Worm (Caenorhabditis elegans) whole organism, mixed stage, embryonic: Measurements from ENCODE around the gene nhr-146.
A peak's percentile ranks its signal among the peaks of the same experiment; 100 is the strongest.
"Not testable (repeated sequence)": the region's sequence is repeated elsewhere in the genome, so short reads cannot be mapped to it uniquely, and the experiment has no call there.

Experiments
- M03D4.4 ChIP-seq: sonication (generic microtip); optimal IDR thresholded peaks from 2 replicates; lab custom pipeline; 2017; ENCODE audit warnings: mild to moderate bottlenecking, missing genetic modification characterization, missing compliant biosample characterization
- bed-3 ChIP-seq: fragments of 200-800 bp; sonication (Bioruptor generic); optimal IDR thresholded peaks from 3 replicates; lab custom pipeline; 2018; ENCODE audit warnings: mild to moderate bottlenecking, missing genetic modification characterization, moderate library complexity, missing compliant biosample characterization
- blmp-1 ChIP-seq: fragments of 150-350 bp; optimal IDR thresholded peaks from 2 replicates; lab custom pipeline; 2014; ENCODE audit warnings: missing biosample characterization, missing genetic modification characterization
- ceh-39 ChIP-seq: fragments of 150-350 bp; optimal IDR thresholded peaks from 2 replicates; lab custom pipeline; 2014; ENCODE audit warnings: missing biosample characterization, missing genetic modification characterization
- ceh-83 ChIP-seq: fragments of 200-800 bp; sonication (Bioruptor generic); optimal IDR thresholded peaks from 2 replicates; lab custom pipeline; 2018; ENCODE audit warnings: mild to moderate bottlenecking, missing genetic modification characterization, missing compliant biosample characterization
- ces-1 ChIP-seq: fragments of 150-350 bp; optimal IDR thresholded peaks from 2 replicates; lab custom pipeline; 2014; ENCODE audit warnings: missing biosample characterization, missing genetic modification reagents, missing genetic modification characterization
- cnd-1 ChIP-seq: fragments of 200-800 bp; sonication (Bioruptor generic); optimal IDR thresholded peaks from 2 replicates; lab custom pipeline; 2018; ENCODE audit warnings: mild to moderate bottlenecking, missing genetic modification characterization, missing compliant biosample characterization
- elt-1 ChIP-seq: sonication (generic microtip); optimal IDR thresholded peaks from 2 replicates; lab custom pipeline; 2017; ENCODE audit warnings: missing genetic modification characterization, mild to moderate bottlenecking, missing compliant biosample characterization, antibody characterized with exemption, moderate library complexity, borderline replicate concordance; ENCODE audit not compliant: insufficient read depth
- elt-3 ChIP-seq: fragments of 150-350 bp; optimal IDR thresholded peaks from 2 replicates; lab custom pipeline; 2014; ENCODE audit warnings: missing biosample characterization, missing genetic modification characterization
- flh-1 ChIP-seq: fragments of 200-800 bp; sonication (Bioruptor generic); optimal IDR thresholded peaks from 2 replicates; lab custom pipeline; 2018; ENCODE audit warnings: mild to moderate bottlenecking, missing genetic modification characterization, moderate library complexity, missing compliant biosample characterization
- ham-2 ChIP-seq: fragments of 200-800 bp; sonication (Bioruptor generic); optimal IDR thresholded peaks from 2 replicates; lab custom pipeline; 2018; ENCODE audit warnings: mild to moderate bottlenecking, missing genetic modification characterization, missing compliant biosample characterization
- lin-13 ChIP-seq: fragments of 150-350 bp; optimal IDR thresholded peaks from 2 replicates; lab custom pipeline; 2014; ENCODE audit warnings: missing biosample characterization, missing genetic modification characterization
- lin-32 ChIP-seq: fragments of 200-800 bp; sonication (Bioruptor generic); optimal IDR thresholded peaks from 2 replicates; lab custom pipeline; 2018; ENCODE audit warnings: mild to moderate bottlenecking, missing genetic modification characterization, missing compliant biosample characterization
- mab-5 ChIP-seq: fragments of 150-350 bp; optimal IDR thresholded peaks from 2 replicates; lab custom pipeline; 2014; ENCODE audit warnings: missing biosample characterization, missing genetic modification characterization
- mep-1 ChIP-seq: fragments of 150-350 bp; optimal IDR thresholded peaks from 2 replicates; lab custom pipeline; 2017; ENCODE audit warnings: missing biosample characterization, missing genetic modification reagents, missing genetic modification characterization, inconsistent platforms
- mls-2 ChIP-seq: sonication (generic microtip); optimal IDR thresholded peaks from 2 replicates; lab custom pipeline; 2016; ENCODE audit warnings: mild to moderate bottlenecking, missing genetic modification characterization, moderate library complexity, missing compliant biosample characterization
- nhr-12 ChIP-seq: fragments of 150-350 bp; optimal IDR thresholded peaks from 2 replicates; lab custom pipeline; 2014; ENCODE audit warnings: missing biosample characterization, missing genetic modification characterization
- nhr-2 ChIP-seq: fragments of 150-350 bp; optimal IDR thresholded peaks from 2 replicates; lab custom pipeline; 2014; ENCODE audit warnings: missing biosample characterization, missing genetic modification characterization
- nhr-237 ChIP-seq: fragments of 150-350 bp; optimal IDR thresholded peaks from 2 replicates; lab custom pipeline; 2014; ENCODE audit warnings: missing biosample characterization, missing genetic modification characterization
- nhr-28 ChIP-seq: fragments of 150-350 bp; optimal IDR thresholded peaks from 2 replicates; lab custom pipeline; 2014; ENCODE audit warnings: missing biosample characterization, missing genetic modification characterization
- pha-4 ChIP-seq: fragments of 150-350 bp; optimal IDR thresholded peaks from 2 replicates; lab custom pipeline; 2018; ENCODE audit warnings: missing biosample characterization, missing genetic modification reagents, missing genetic modification characterization
- snpc-4 ChIP-seq: fragments of 150-350 bp; optimal IDR thresholded peaks from 2 replicates; lab custom pipeline; 2014; ENCODE audit warnings: missing biosample characterization, missing genetic modification characterization
- sptf-1 ChIP-seq: sonication (generic microtip); optimal IDR thresholded peaks from 2 replicates; lab custom pipeline; 2017; ENCODE audit warnings: mild to moderate bottlenecking, missing genetic modification characterization, moderate library complexity, missing compliant biosample characterization
- tbx-8 ChIP-seq: fragments of 200-800 bp; sonication (Bioruptor generic); optimal IDR thresholded peaks from 2 replicates; lab custom pipeline; 2018; ENCODE audit warnings: mild to moderate bottlenecking, missing genetic modification characterization, moderate library complexity, missing compliant biosample characterization
- unc-62 ChIP-seq: fragments of 150-350 bp; optimal IDR thresholded peaks from 2 replicates; lab custom pipeline; 2014; ENCODE audit warnings: missing biosample characterization, missing genetic modification reagents, missing genetic modification characterization
- zip-8 ChIP-seq: fragments of 150-350 bp; optimal IDR thresholded peaks from 2 replicates; lab custom pipeline; 2014; ENCODE audit warnings: missing biosample characterization, missing genetic modification characterization
- ztf-11 ChIP-seq: fragments of 150-350 bp; optimal IDR thresholded peaks from 2 replicates; lab custom pipeline; 2014; ENCODE audit warnings: missing biosample characterization, missing genetic modification characterization

The nhr-146 gene

ce11 chrIV:1632593-1632992 lies 6.0 kb downstream of the nhr-146 start:
- TF ChIP-seq snpc-4, result no peak
- no peak for TF ChIP-seq M03D4.4
- TF ChIP-seq flh-1 (GFP tag; lab: Kevin White, UChicago), result no peak
- TF ChIP-seq ham-2 (GFP tag; lab: Kevin White, UChicago), result peak; percentile 51
- no peak for TF ChIP-seq zip-8 (tag; lab: Kevin White, UChicago)

- TF ChIP-seq flh-1 (GFP tag; lab: Kevin White, UChicago), result no peak
- no peak for TF ChIP-seq ces-1 (GFP tag; lab: Kevin White, UChicago)
- no peak for TF ChIP-seq unc-62 (GFP tag; lab: Kevin White, UChicago)
- TF ChIP-seq elt-1 (tag; lab: Kevin White, UChicago), result no peak
- TF ChIP-seq nhr-12 (tag; lab: Kevin White, UChicago), result no peak
- no peak for TF ChIP-seq lin-32 (GFP tag; lab: Kevin White, UChicago)
- no peak for TF ChIP-seq sptf-1
- no peak for TF ChIP-seq ceh-83 (GFP tag; lab: Kevin White, UChicago)
- TF ChIP-seq cnd-1 (tag; lab: Kevin White, UChicago), result no peak
- TF ChIP-seq ztf-11 (tag; lab: Kevin White, UChicago), result no peak
- TF ChIP-seq mls-2 (tag; lab: Kevin White, UChicago), result no peak
- no peak for TF ChIP-seq M03D4.4
- TF ChIP-seq elt-3, result no peak
- TF ChIP-seq pha-4 (tag; lab: Kevin White, UChicago), result no peak
- no peak for TF ChIP-seq ceh-39 (tag; lab: Kevin White, UChicago)
- TF ChIP-seq nhr-28, result no peak
- no peak for TF ChIP-seq blmp-1 (tag; lab: Kevin White, UChicago)
- TF ChIP-seq lin-13, result no peak
These were observed 6.8 kb downstream of the nhr-146 start, which contains the start of gene Y41D4B.6 for ce11 chrIV:1633445-1633844. Y41D4B.6 (plus strand) TSS chrIV:1633745.

ce11 chrIV:1637333-1637732 lies 10.7 kb downstream of the nhr-146 start:
- no peak for TF ChIP-seq pha-4 (tag; lab: Kevin White, UChicago)
- no peak for TF ChIP-seq lin-13
- TF ChIP-seq ceh-83 (GFP tag; lab: Kevin White, UChicago), result no peak
- TF ChIP-seq ham-2 (GFP tag; lab: Kevin White, UChicago), result no peak
- TF ChIP-seq sptf-1, result no peak
- no peak for TF ChIP-seq snpc-4
- no peak for TF ChIP-seq nhr-2
- TF ChIP-seq ceh-39 (tag; lab: Kevin White, UChicago), result no peak
- no peak for TF ChIP-seq unc-62 (GFP tag; lab: Kevin White, UChicago)

- not testable (repeated sequence) for TF ChIP-seq mep-1; cnd-1 (tag; lab: Kevin White, UChicago); snpc-4
These were observed 18.6 kb downstream of the nhr-146 start, which contains the start of gene nhr-274 for ce11 chrIV:1645198-1645597. nhr-274 (minus strand) TSS chrIV:1645298.

ce11 chrIV:1649349-1649748 lies 22.7 kb downstream of the nhr-146 start:
- TF ChIP-seq mab-5 (tag; lab: Kevin White, UChicago) (no peak), nhr-12 (tag; lab: Kevin White, UChicago) (no peak), lin-13 (no peak)

ce11 chrIV:1649794-1650193 lies 23.2 kb downstream of the nhr-146 start:
- TF ChIP-seq ham-2 (GFP tag; lab: Kevin White, UChicago) (no peak), nhr-237 (peak; percentile 4)
- TF ChIP-seq, all 35 proteins: peak for 1

- TF ChIP-seq mep-1 (no peak), tbx-8 (GFP tag; lab: Kevin White, UChicago) (no peak), bed-3 (GFP tag; lab: Kevin White, UChicago) (no peak), nhr-237 (peak; percentile 54), pha-4 (tag; lab: Kevin White, UChicago) (peak; percentile 13), sptf-1 (no peak)
These were observed 28.7 kb downstream of the nhr-146 start for ce11 chrIV:1655312-1655711.
